Worm (Caenorhabditis elegans): ENCODE results near the gene C45B11.5.

DNA sequence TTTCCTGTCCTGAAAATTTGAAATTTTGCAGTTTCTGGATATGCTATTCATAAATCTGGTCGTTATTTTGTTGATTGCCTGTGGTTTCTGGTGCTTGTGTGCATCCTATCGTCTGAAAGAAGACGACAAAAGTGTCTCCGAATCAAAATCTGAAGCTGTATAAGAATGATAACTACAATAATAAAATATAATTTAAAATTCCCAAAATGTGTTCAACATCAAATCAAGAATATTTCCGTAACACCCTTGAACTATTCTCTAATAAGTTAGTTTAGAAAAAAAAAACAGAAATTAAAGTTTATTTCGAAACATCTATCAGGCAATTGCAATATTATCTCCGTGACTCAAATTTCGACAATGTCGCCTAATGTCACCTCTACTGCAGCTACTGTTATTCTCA is 1.1 kb upstream of the C45B11.5 start, which contains the start of gene C45B11.8:
- TF ChIP-seq lsy-2 (tag; optimal IDR thresholded peaks at IDR 0.05): no peak
- no peak for TF ChIP-seq bed-3 (GFP tag; optimal IDR thresholded peaks at IDR 0.05)
- no peak for TF ChIP-seq elt-1 (tag; optimal IDR thresholded peaks at IDR 0.05; ENCODE audit: borderline replicate concordance, insufficient read depth)
- no peak for TF ChIP-seq ztf-11 (tag; optimal IDR thresholded peaks at IDR 0.05)
- TF ChIP-seq hlh-1 (tag; optimal IDR thresholded peaks at IDR 0.05): no peak
- TF ChIP-seq nhr-76 (tag; optimal IDR thresholded peaks at IDR 0.05): no peak
- no peak for TF ChIP-seq unc-62 (GFP tag; optimal IDR thresholded peaks at IDR 0.05)
- no peak for TF ChIP-seq unc-39 (tag; optimal IDR thresholded peaks at IDR 0.05)

Data from whole organism, mixed stage, embryonic.